Fruit fly (Drosophila melanogaster): ENCODE measurements around the gene sage.

The sage gene

DNA sequence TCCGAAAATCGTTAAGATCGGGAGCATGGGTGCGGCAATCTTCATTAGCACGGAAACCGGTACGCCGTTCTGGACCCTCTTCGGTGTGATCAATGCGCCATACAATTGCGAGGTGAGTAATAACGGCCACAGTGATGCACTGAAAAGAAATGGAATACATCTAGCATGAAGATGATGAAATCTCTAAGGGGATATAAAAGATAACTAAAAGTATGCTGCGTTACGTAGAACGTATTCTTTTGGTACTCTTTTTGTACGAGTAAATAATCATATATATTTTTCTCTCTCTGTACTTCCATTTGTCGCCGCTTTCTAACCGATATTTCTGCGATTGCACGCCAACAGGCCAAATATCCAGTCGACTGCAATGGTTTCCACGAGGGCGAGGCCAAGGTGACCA lies 13.1 kb downstream of the sage start (continued):
- TF ChIP-seq sage (GFP tag; optimal IDR thresholded peaks at IDR 0.05), result peak; percentile 80
- no peak for TF ChIP-seq dl (GFP tag; optimal IDR thresholded peaks at IDR 0.05; ENCODE audit: insufficient read depth in 1 of 2, partially characterized antibody in 2 of 2)
- TF ChIP-seq jim (GFP tag; optimal IDR thresholded peaks at IDR 0.05), result peak; percentile 21
- TF ChIP-seq woc (GFP tag; optimal IDR thresholded peaks at IDR 0.05), result peak; percentile 66
- no peak for TF ChIP-seq tai (GFP tag; optimal IDR thresholded peaks at IDR 0.05)
- TF ChIP-seq brk (GFP tag; optimal IDR thresholded peaks at IDR 0.05), result no peak
- peak; percentile 36 for TF ChIP-seq dsf (GFP tag; optimal IDR thresholded peaks at IDR 0.05; ENCODE audit: borderline replicate concordance)
- no peak for TF ChIP-seq Dif (GFP tag; optimal IDR thresholded peaks at IDR 0.05; ENCODE audit: partially characterized antibody)
- TF ChIP-seq GATAd (GFP tag; optimal IDR thresholded peaks at IDR 0.05), result peak; percentile 29
- peak; percentile 85 for TF ChIP-seq Sp1 (GFP tag; optimal IDR thresholded peaks at IDR 0.05)
- TF ChIP-seq CrebA (GFP tag; optimal IDR thresholded peaks at IDR 0.05; ENCODE audit: borderline replicate concordance), result no peak
- TF ChIP-seq CG32264 (GFP tag; optimal IDR thresholded peaks at IDR 0.05), result peak; percentile 48
- peak; percentile 87 for TF ChIP-seq br (GFP tag; optimal IDR thresholded peaks at IDR 0.05)
- no peak for TF ChIP-seq Mio (GFP tag; optimal IDR thresholded peaks at IDR 0.05)
- peak; percentile 81 for TF ChIP-seq fru (GFP tag; optimal IDR thresholded peaks at IDR 0.05)

DNA sequence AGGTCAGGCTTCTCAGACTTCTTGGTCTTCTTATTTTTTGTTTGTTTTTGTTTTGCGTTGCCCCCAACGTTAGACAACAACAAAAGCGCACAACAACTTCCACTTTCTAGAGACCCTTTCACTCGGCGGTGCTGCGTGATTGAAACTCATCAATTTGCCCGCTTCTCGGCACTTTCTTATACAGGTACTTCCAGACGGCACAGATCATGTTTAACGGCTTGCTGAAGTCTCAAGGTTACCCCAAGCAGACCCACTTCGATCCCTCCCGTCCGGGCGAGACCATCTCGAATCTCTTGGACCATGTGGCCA lies 14.3 kb downstream of the sage start:
- TF ChIP-seq dl (GFP tag; optimal IDR thresholded peaks at IDR 0.05; ENCODE audit: insufficient read depth in 1 of 2, partially characterized antibody in 2 of 2) (no peak), h (GFP tag; optimal IDR thresholded peaks at IDR 0.05) (no peak), Myc (optimal IDR thresholded peaks at IDR 0.05) (no peak), rgr (GFP tag; optimal IDR thresholded peaks at IDR 0.05) (no peak)

DNA sequence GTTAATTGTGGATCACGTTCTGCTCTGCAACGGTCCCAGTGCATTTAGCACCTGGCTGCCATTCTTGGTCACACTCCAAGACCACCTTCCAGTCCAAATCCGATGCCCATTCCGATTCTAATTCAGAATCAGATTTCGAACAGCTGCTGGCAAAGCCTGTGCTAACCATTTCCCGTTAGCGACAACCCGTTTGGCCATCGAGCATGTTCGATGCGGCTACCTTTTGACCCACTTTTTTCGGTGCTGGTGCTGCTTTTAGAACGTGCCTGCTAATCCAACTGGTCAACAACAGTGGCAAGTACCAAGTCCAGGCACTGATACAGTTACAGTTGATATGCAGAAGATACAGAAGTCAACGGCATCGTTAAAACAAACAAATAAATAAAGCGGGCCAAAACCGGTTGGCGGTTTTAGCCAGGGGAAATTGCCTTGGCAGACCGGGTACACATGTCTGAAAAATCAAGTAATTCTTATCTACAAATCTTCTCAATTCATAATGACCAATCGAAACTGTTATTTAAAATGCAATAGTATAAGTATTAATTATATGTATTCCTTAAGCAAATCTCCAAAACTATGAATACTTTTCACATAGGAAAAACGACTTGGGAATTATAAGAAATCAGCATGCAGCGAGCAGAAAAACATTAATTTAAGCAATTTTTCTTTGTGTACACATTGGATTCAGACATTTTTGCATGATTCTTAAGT lies 14.8 kb downstream of the sage start:
- TF ChIP-seq Vsx2 (GFP tag; optimal IDR thresholded peaks at IDR 0.05; ENCODE audit: partially characterized antibody) (peak; percentile 27), h (GFP tag; optimal IDR thresholded peaks at IDR 0.05) (peak; percentile 26), fru (GFP tag; optimal IDR thresholded peaks at IDR 0.05) (peak; percentile 25), jim (GFP tag; optimal IDR thresholded peaks at IDR 0.05) (no peak), usp (GFP tag; optimal IDR thresholded peaks at IDR 0.05) (no peak), lola (GFP tag; optimal IDR thresholded peaks at IDR 0.05) (no peak), foxo (GFP tag; optimal IDR thresholded peaks at IDR 0.05) (peak in 1 of 2 experiments; percentile 5), HLH106 (tag; optimal IDR thresholded peaks at IDR 0.05) (peak; percentile 32), woc (GFP tag; optimal IDR thresholded peaks at IDR 0.05) (peak; percentile 16), Sp1 (GFP tag; optimal IDR thresholded peaks at IDR 0.05) (peak; percentile 26)

dm6 chr3R:9246879-9247621 lies 16.9 kb downstream of the sage start:
- TF ChIP-seq Sp1 (GFP tag; optimal IDR thresholded peaks at IDR 0.05), result peak; percentile 93
- peak; percentile 89 for TF ChIP-seq br (GFP tag; optimal IDR thresholded peaks at IDR 0.05)
- no peak for TF ChIP-seq usp (GFP tag; optimal IDR thresholded peaks at IDR 0.05)
- TF ChIP-seq fru (GFP tag; optimal IDR thresholded peaks at IDR 0.05), result peak; percentile 92
- peak; percentile 60 for TF ChIP-seq CG32264 (GFP tag; optimal IDR thresholded peaks at IDR 0.05)
- no peak for TF ChIP-seq Mio (GFP tag; optimal IDR thresholded peaks at IDR 0.05)
- TF ChIP-seq OdsH (GFP tag; optimal IDR thresholded peaks at IDR 0.05), result peak; percentile 90
- peak in 1 of 2 experiments; percentile 51 for TF ChIP-seq dl (GFP tag; optimal IDR thresholded peaks at IDR 0.05; ENCODE audit: insufficient read depth in 1 of 2, partially characterized antibody in 2 of 2)
- peak; percentile 86 for TF ChIP-seq rgr (GFP tag; optimal IDR thresholded peaks at IDR 0.05)
- TF ChIP-seq Dfd (GFP tag; optimal IDR thresholded peaks at IDR 0.05), result no peak
- peak; percentile 83 for TF ChIP-seq Jra (GFP tag; optimal IDR thresholded peaks at IDR 0.05)
- TF ChIP-seq ey (GFP tag; optimal IDR thresholded peaks at IDR 0.05), result peak; percentile 85
- TF ChIP-seq HLH106 (tag; optimal IDR thresholded peaks at IDR 0.05), result peak; percentile 86
- no peak for TF ChIP-seq Vsx2 (GFP tag; optimal IDR thresholded peaks at IDR 0.05; ENCODE audit: partially characterized antibody)
- TF ChIP-seq GATAd (GFP tag; optimal IDR thresholded peaks at IDR 0.05), result peak; percentile 5
- peak; percentile 96 for TF ChIP-seq psq (GFP tag; optimal IDR thresholded peaks at IDR 0.05)
- no peak for TF ChIP-seq CrebA (GFP tag; optimal IDR thresholded peaks at IDR 0.05; ENCODE audit: borderline replicate concordance)
- no peak for TF ChIP-seq Myc (optimal IDR thresholded peaks at IDR 0.05)
- no peak for TF ChIP-seq pan (optimal IDR thresholded peaks at IDR 0.05)
- peak; percentile 43 for TF ChIP-seq Dif (GFP tag; optimal IDR thresholded peaks at IDR 0.05; ENCODE audit: partially characterized antibody)
- no peak for TF ChIP-seq Abd-B (GFP tag; optimal IDR thresholded peaks at IDR 0.05)
- TF ChIP-seq N (GFP tag; optimal IDR thresholded peaks at IDR 0.05), result no peak
- TF ChIP-seq Hr83 (GFP tag; optimal IDR thresholded peaks at IDR 0.05; ENCODE audit: poor library complexity, severe bottlenecking), result no peak
- peak; percentile 66 for TF ChIP-seq dmrt93B (GFP tag; optimal IDR thresholded peaks at IDR 0.05)
- TF ChIP-seq Rel (GFP tag; optimal IDR thresholded peaks at IDR 0.05), result no peak
- peak; percentile 46 for TF ChIP-seq Rel (tag; optimal IDR thresholded peaks at IDR 0.05)
- no peak for TF ChIP-seq lola (GFP tag; optimal IDR thresholded peaks at IDR 0.05)
- no peak for TF ChIP-seq jim (GFP tag; optimal IDR thresholded peaks at IDR 0.05)
- peak; percentile 92 for TF ChIP-seq h (GFP tag; optimal IDR thresholded peaks at IDR 0.05)
- TF ChIP-seq Hnf4 (GFP tag; optimal IDR thresholded peaks at IDR 0.05), result peak; percentile 78
- TF ChIP-seq CG9705 (GFP tag; optimal IDR thresholded peaks at IDR 0.05), result peak; percentile 73
- TF ChIP-seq foxo (GFP tag; optimal IDR thresholded peaks at IDR 0.05), result peak; percentile 22 to 88
- TF ChIP-seq dsf (GFP tag; optimal IDR thresholded peaks at IDR 0.05; ENCODE audit: borderline replicate concordance), result peak; percentile 23
- peak; percentile 78 for TF ChIP-seq brk (GFP tag; optimal IDR thresholded peaks at IDR 0.05)
- TF ChIP-seq Hr78 (GFP tag; optimal IDR thresholded peaks at IDR 0.05), result no peak
- TF ChIP-seq woc (GFP tag; optimal IDR thresholded peaks at IDR 0.05), result peak; percentile 90
